Fruit fly (Drosophila melanogaster) whole organism, embryonic: ENCODE measurements around the gene Muted.
A peak's percentile ranks its signal among the peaks of the same experiment; 100 is the strongest.

Source experiments
- Asciz ChIP-seq: fragments of 200-800 bp; sonication (Bioruptor generic); optimal IDR thresholded peaks from 2 replicates; lab custom pipeline; 2017; ENCODE audit warnings: missing biosample characterization, mild to moderate bottlenecking, missing genetic modification characterization, missing genetic modification reagents
- Atf6 ChIP-seq: fragments of 200-800 bp; sonication (Bioruptor generic); IDR thresholded peaks from 2 replicates; pipeline ENCODE4 v1.3.6; 2022; ENCODE audit warnings: missing biosample characterization, missing genetic modification characterization
- Bdp1 ChIP-seq: fragments of 200-800 bp; sonication (Bioruptor generic); optimal IDR thresholded peaks from 3 replicates; lab custom pipeline; 2016; ENCODE audit warnings: missing biosample characterization, missing genetic modification characterization
- Bteb2 ChIP-seq: fragments of 200-800 bp; sonication (Bioruptor generic); optimal IDR thresholded peaks from 2 replicates; lab custom pipeline; 2016; ENCODE audit warnings: missing biosample characterization, missing genetic modification characterization
- CG10147 ChIP-seq: fragments of 200-800 bp; sonication (Bioruptor generic); optimal IDR thresholded peaks from 2 replicates; lab custom pipeline; 2019; ENCODE audit warnings: missing biosample characterization, mild to moderate bottlenecking, missing genetic modification characterization, moderate library complexity
- CG10321 ChIP-seq: fragments of 200-800 bp; sonication (Bioruptor generic); IDR thresholded peaks from 2 replicates; pipeline ENCODE4 v1.3.6; 2022; ENCODE audit warnings: missing biosample characterization, missing genetic modification characterization
- CG10431 ChIP-seq: fragments of 200-800 bp; sonication (Bioruptor generic); optimal IDR thresholded peaks from 3 replicates; lab custom pipeline; 2018; ENCODE audit warnings: missing biosample characterization, mild to moderate bottlenecking, missing genetic modification characterization
- CG11695 ChIP-seq: fragments of 200-800 bp; sonication (Bioruptor generic); IDR thresholded peaks from 3 replicates; pipeline ENCODE4 v1.3.6; 2022; ENCODE audit warnings: missing biosample characterization, missing genetic modification characterization
- CG11696 ChIP-seq: fragments of 200-800 bp; sonication (Bioruptor generic); IDR thresholded peaks from 2 replicates; pipeline ENCODE4 v1.3.6; 2022; ENCODE audit warnings: missing biosample characterization, missing genetic modification characterization
- CG12236 ChIP-seq: fragments of 200-800 bp; sonication (Bioruptor generic); optimal IDR thresholded peaks from 2 replicates; lab custom pipeline; 2016; ENCODE audit warnings: missing biosample characterization, missing genetic modification characterization
- CG13296 ChIP-seq: fragments of 200-800 bp; sonication (Bioruptor generic); optimal IDR thresholded peaks from 3 replicates; lab custom pipeline; 2018; ENCODE audit warnings: missing biosample characterization, mild to moderate bottlenecking, missing genetic modification characterization
- CG14860 ChIP-seq: fragments of 200-800 bp; sonication (Bioruptor generic); IDR thresholded peaks from 3 replicates; pipeline ENCODE4 v1.3.6; 2022; ENCODE audit warnings: missing biosample characterization, missing genetic modification characterization; ENCODE audit not compliant: partially characterized antibody
- CG15011 ChIP-seq: fragments of 200-800 bp; sonication (Bioruptor generic); optimal IDR thresholded peaks from 3 replicates; lab custom pipeline; 2018; ENCODE audit warnings: missing biosample characterization, mild to moderate bottlenecking, missing genetic modification characterization
- CG15073 ChIP-seq: fragments of 200-800 bp; sonication (Bioruptor generic); optimal IDR thresholded peaks from 2 replicates; lab custom pipeline; 2016; ENCODE audit warnings: missing biosample characterization, missing genetic modification characterization
- CG1603 ChIP-seq: fragments of 200-800 bp; sonication (Bioruptor generic); optimal IDR thresholded peaks from 2 replicates; lab custom pipeline; 2019; ENCODE audit warnings: missing biosample characterization, mild to moderate bottlenecking, missing genetic modification characterization, moderate library complexity
- CG2129 ChIP-seq: fragments of 200-800 bp; sonication (Bioruptor generic); IDR thresholded peaks from 2 replicates; pipeline ENCODE4 v1.3.6; 2022; ENCODE audit warnings: missing biosample characterization, missing genetic modification characterization; ENCODE audit not compliant: partially characterized antibody
- CG31224 ChIP-seq: fragments of 200-800 bp; sonication (Bioruptor generic); IDR thresholded peaks from 2 replicates; pipeline ENCODE4 v1.3.6; 2022; ENCODE audit warnings: missing biosample characterization, missing genetic modification characterization
- CG31365 ChIP-seq: fragments of 200-800 bp; sonication (Bioruptor generic); optimal IDR thresholded peaks from 2 replicates; lab custom pipeline; 2018; ENCODE audit warnings: missing biosample characterization, mild to moderate bottlenecking, missing genetic modification characterization
- CG3163 ChIP-seq: fragments of 200-800 bp; sonication (Bioruptor generic); optimal IDR thresholded peaks from 3 replicates; lab custom pipeline; 2016; ENCODE audit warnings: missing biosample characterization, missing genetic modification characterization
- Chrac-16 ChIP-seq: fragments of 200-800 bp; sonication (Bioruptor generic); optimal IDR thresholded peaks from 3 replicates; lab custom pipeline; 2016; ENCODE audit warnings: missing biosample characterization, missing genetic modification characterization
- Dfd ChIP-seq, 2 experiments: fragments of >200 bp; optimal IDR thresholded peaks; 2 replicates each; lab custom pipeline; 2017; ENCODE audit warnings: missing biosample characterization in 2 of 2, missing genetic modification characterization in 2 of 2
- Dip3 ChIP-seq: fragments of 200-800 bp; sonication (Bioruptor generic); optimal IDR thresholded peaks from 3 replicates; lab custom pipeline; 2016; ENCODE audit warnings: missing biosample characterization, missing genetic modification characterization
- Doc3 ChIP-seq: fragments of 200-800 bp; sonication (Bioruptor generic); IDR thresholded peaks from 3 replicates; pipeline ENCODE4 v1.3.6; 2022; ENCODE audit warnings: missing biosample characterization, missing genetic modification characterization; ENCODE audit not compliant: partially characterized antibody
- Fer1 ChIP-seq: fragments of 200-800 bp; sonication (Bioruptor generic); optimal IDR thresholded peaks from 2 replicates; lab custom pipeline; 2017; ENCODE audit warnings: missing biosample characterization, mild to moderate bottlenecking, missing genetic modification characterization
- Fer3 ChIP-seq: fragments of 200-800 bp; sonication (Bioruptor generic); optimal IDR thresholded peaks from 2 replicates; lab custom pipeline; 2018; ENCODE audit warnings: missing biosample characterization, mild to moderate bottlenecking, missing genetic modification characterization, moderate library complexity
- HmgZ ChIP-seq: fragments of 200-800 bp; sonication (Bioruptor generic); optimal IDR thresholded peaks from 2 replicates; lab custom pipeline; 2018; ENCODE audit warnings: missing biosample characterization, mild to moderate bottlenecking, missing genetic modification characterization
- Hr78 ChIP-seq, 2 experiments: fragments of 200-800 bp in 1 of 2; fragments of >200 bp in 1 of 2; sonication (Bioruptor generic) in 1 of 2; optimal IDR thresholded peaks; 2 replicates each; lab custom pipeline; 2017 to 2019; ENCODE audit warnings: missing biosample characterization in 2 of 2, missing genetic modification characterization in 2 of 2, mild to moderate bottlenecking in 1 of 2, moderate library complexity in 1 of 2
- Lpt ChIP-seq: fragments of >200 bp; optimal IDR thresholded peaks from 2 replicates; lab custom pipeline; 2018; ENCODE audit warnings: missing biosample characterization, missing genetic modification characterization
- Med ChIP-seq: fragments of 200-800 bp; sonication (Bioruptor generic); peaks from one replicate; lab custom pipeline; 2016; ENCODE audit warnings: missing biosample characterization, missing genetic modification characterization, mild to moderate bottlenecking, inconsistent platforms, moderate library complexity
- Opbp ChIP-seq: fragments of 200-800 bp; sonication (Bioruptor generic); IDR thresholded peaks from 3 replicates; pipeline ENCODE4 v1.3.6; 2022; ENCODE audit warnings: missing biosample characterization, missing genetic modification characterization; ENCODE audit not compliant: partially characterized antibody
- Optix ChIP-seq: fragments of 200-800 bp; sonication (Bioruptor generic); IDR thresholded peaks from 3 replicates; pipeline ENCODE4 v1.3.6; 2022; ENCODE audit warnings: missing biosample characterization, missing genetic modification characterization
- Stat92E ChIP-seq, 3 experiments: fragments of >200 bp in 2 of 3; fragments of 200-800 bp in 1 of 3; sonication (Bioruptor generic) in 1 of 3; optimal IDR thresholded peaks; 2 replicates each; lab custom pipeline; 2017 to 2019; ENCODE audit warnings: missing biosample characterization in 3 of 3, missing genetic modification characterization in 3 of 3, mild to moderate bottlenecking in 1 of 3, moderate library complexity in 1 of 3
- Xrp1 ChIP-seq: fragments of 200-800 bp; sonication (Bioruptor generic); IDR thresholded peaks from 2 replicates; pipeline ENCODE4 v1.3.6; 2022; ENCODE audit warnings: missing biosample characterization, missing genetic modification characterization
- al ChIP-seq: fragments of 200-800 bp; sonication (Bioruptor generic); IDR thresholded peaks from 2 replicates; pipeline ENCODE4 v1.3.6; 2022; ENCODE audit warnings: missing biosample characterization, missing genetic modification characterization
- amos ChIP-seq: fragments of 200-800 bp; sonication (Bioruptor generic); IDR thresholded peaks from 2 replicates; pipeline ENCODE4 v1.3.6; 2022; ENCODE audit warnings: missing biosample characterization, missing genetic modification characterization; ENCODE audit not compliant: partially characterized antibody
- ap ChIP-seq: fragments of 200-800 bp; sonication (Bioruptor generic); IDR thresholded peaks from 2 replicates; pipeline ENCODE4 v1.3.6; 2022; ENCODE audit warnings: missing biosample characterization, missing genetic modification characterization
- bbx ChIP-seq: fragments of 200-800 bp; sonication (Bioruptor generic); IDR thresholded peaks from 2 replicates; pipeline ENCODE4 v1.3.6; 2022; ENCODE audit warnings: missing biosample characterization, missing genetic modification characterization; ENCODE audit not compliant: partially characterized antibody
- chinmo ChIP-seq: fragments of 200-800 bp; sonication (Bioruptor generic); IDR thresholded peaks from 4 replicates; pipeline ENCODE4 v1.3.6; 2022; ENCODE audit warnings: missing biosample characterization, missing genetic modification characterization; ENCODE audit not compliant: partially characterized antibody
- en ChIP-seq: fragments of 200-800 bp; sonication (Bioruptor generic); optimal IDR thresholded peaks from 2 replicates; lab custom pipeline; 2016; ENCODE audit warnings: missing biosample characterization, missing genetic modification characterization
- ftz-f1 ChIP-seq: fragments of 200-800 bp; sonication (Bioruptor generic); optimal IDR thresholded peaks from 2 replicates; lab custom pipeline; 2016; ENCODE audit warnings: missing biosample characterization, missing genetic modification characterization
- inv ChIP-seq: fragments of 200-800 bp; sonication (Bioruptor generic); IDR thresholded peaks from 2 replicates; pipeline ENCODE4 v1.3.6; 2022; ENCODE audit warnings: missing biosample characterization, missing genetic modification characterization; ENCODE audit not compliant: partially characterized antibody
- kah ChIP-seq: fragments of 200-800 bp; sonication (Bioruptor generic); optimal IDR thresholded peaks from 2 replicates; lab custom pipeline; 2018; ENCODE audit warnings: missing biosample characterization, mild to moderate bottlenecking, missing genetic modification characterization
- mirr ChIP-seq: fragments of 200-800 bp; sonication (Bioruptor generic); optimal IDR thresholded peaks from 3 replicates; lab custom pipeline; 2018; ENCODE audit warnings: missing biosample characterization, mild to moderate bottlenecking, missing genetic modification characterization
- nerfin-2 ChIP-seq: fragments of 200-800 bp; sonication (Bioruptor generic); IDR thresholded peaks from 2 replicates; pipeline ENCODE4 v1.3.6; 2022; ENCODE audit warnings: missing biosample characterization, missing genetic modification characterization; ENCODE audit not compliant: partially characterized antibody
- p53 ChIP-seq: fragments of 200-800 bp; sonication (Bioruptor generic); optimal IDR thresholded peaks from 2 replicates; lab custom pipeline; 2016; ENCODE audit warnings: missing biosample characterization, missing genetic modification characterization
- ranshi ChIP-seq: fragments of 200-800 bp; sonication (Bioruptor generic); IDR thresholded peaks from 2 replicates; pipeline ENCODE4 v1.3.6; 2022; ENCODE audit warnings: missing biosample characterization, missing genetic modification characterization
- sr ChIP-seq: fragments of 200-800 bp; sonication (Bioruptor generic); IDR thresholded peaks from 3 replicates; pipeline ENCODE4 v1.3.6; 2022; ENCODE audit warnings: missing biosample characterization, missing genetic modification characterization
- tgo ChIP-seq: fragments of 200-800 bp; sonication (Bioruptor generic); IDR thresholded peaks from 3 replicates; pipeline ENCODE4 v1.3.6; 2022; ENCODE audit warnings: missing biosample characterization, missing genetic modification characterization
- tin ChIP-seq: fragments of 200-800 bp; sonication (Bioruptor generic); optimal IDR thresholded peaks from 3 replicates; lab custom pipeline; 2016; ENCODE audit warnings: missing biosample characterization, missing genetic modification characterization

Muted gene

DNA sequence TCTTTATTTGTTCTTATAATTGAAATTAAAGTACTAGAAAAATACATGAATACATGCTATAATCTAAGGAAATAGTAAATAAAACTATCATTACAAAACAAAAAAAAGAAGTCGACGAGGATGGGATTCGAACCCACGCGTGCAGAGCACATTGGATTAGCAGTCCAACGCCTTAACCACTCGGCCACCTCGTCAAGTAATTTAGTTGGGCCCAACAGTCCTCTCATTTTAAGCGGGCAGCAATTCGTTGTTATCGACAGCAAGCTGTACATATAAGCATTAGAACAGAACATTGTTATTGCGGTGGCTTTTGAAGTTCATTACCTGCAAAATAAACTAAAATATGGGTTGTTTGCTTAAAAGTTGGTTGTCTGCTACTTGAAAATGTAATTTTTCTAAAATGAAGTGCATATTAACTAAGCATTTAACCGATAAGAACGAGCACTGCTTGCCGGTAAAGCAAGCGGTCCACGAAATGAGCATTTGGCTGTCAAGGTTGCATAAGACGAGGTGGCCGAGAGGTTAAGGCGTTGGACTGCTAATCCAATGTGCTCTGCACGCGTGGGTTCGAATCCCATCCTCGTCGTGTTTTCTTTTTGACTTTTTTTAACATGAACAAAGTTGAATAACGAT, 34.8 kb downstream of the Muted start:
- no peak for TF ChIP-seq CG3163 (GFP tag; lab: Kevin White, UChicago)
- TF ChIP-seq Fer1 (GFP tag; lab: Kevin White, UChicago) = no peak
- TF ChIP-seq Chrac-16 = no peak
- no peak for TF ChIP-seq CG11695 (GFP tag; lab: Robert Waterston, UW)
- peak; percentile 86 for TF ChIP-seq nerfin-2 (GFP tag; lab: Robert Waterston, UW)
- TF ChIP-seq p53 (GFP tag; lab: Kevin White, UChicago) = no peak
- peak in 1 of 2 experiments; percentile 93 for TF ChIP-seq Dfd (GFP tag; optimal IDR thresholded peaks at IDR 0.05; lab: Kevin White, UChicago)
- TF ChIP-seq ranshi (GFP tag; lab: Robert Waterston, UW) = no peak
- peak; percentile 100 for TF ChIP-seq Bdp1 (GFP tag; lab: Kevin White, UChicago)
- TF ChIP-seq CG2129 (GFP tag; lab: Robert Waterston, UW) = peak; percentile 19; the same call in 1 of the 2 replicates
- no peak for TF ChIP-seq sr (GFP tag; lab: Robert Waterston, UW)
- TF ChIP-seq Stat92E (GFP tag; optimal IDR thresholded peaks at IDR 0.05; lab: Kevin White, UChicago) = peak in 1 of 3 experiments; percentile 73
- TF ChIP-seq chinmo (GFP tag; lab: Robert Waterston, UW) = peak; percentile 95
- no peak for TF ChIP-seq CG11696 (GFP tag; lab: Robert Waterston, UW)
- TF ChIP-seq Asciz (GFP tag; lab: Kevin White, UChicago) = no peak
- TF ChIP-seq Atf6 (GFP tag; lab: Robert Waterston, UW) = 0 out of 2 replicates have a peak, but pooled peaks have one; percentile 27
- peak; percentile 63 for TF ChIP-seq Med
- no peak for TF ChIP-seq CG31224 (GFP tag; lab: Robert Waterston, UW)
- peak; percentile 77 for TF ChIP-seq amos (GFP tag; lab: Robert Waterston, UW)
- TF ChIP-seq Hr78 (GFP tag; optimal IDR thresholded peaks at IDR 0.05; lab: Kevin White, UChicago) = no peak
- no peak for TF ChIP-seq CG12236 (GFP tag; lab: Kevin White, UChicago)
- TF ChIP-seq CG10321 (GFP tag; lab: Robert Waterston, UW) = no peak
- TF ChIP-seq CG1603 (tag; lab: Kevin White, UChicago) = no peak
- no peak for TF ChIP-seq CG13296 (GFP tag; lab: Kevin White, UChicago)
- TF ChIP-seq tgo (GFP tag; lab: Robert Waterston, UW) = no peak
- peak; percentile 44; the same call in 1 of the 2 replicates for TF ChIP-seq inv (GFP tag; lab: Robert Waterston, UW)
- no peak for TF ChIP-seq en (GFP tag; lab: Kevin White, UChicago)
- TF ChIP-seq Fer3 (tag; lab: Kevin White, UChicago) = no peak
- peak; percentile 88 for TF ChIP-seq CG14860 (GFP tag; lab: Robert Waterston, UW)
- TF ChIP-seq Opbp = peak; percentile 92
- TF ChIP-seq ftz-f1 = peak; percentile 84
- TF ChIP-seq Optix (GFP tag; lab: Robert Waterston, UW) = no peak
- TF ChIP-seq HmgZ (tag; lab: Kevin White, UChicago) = peak; percentile 37
- no peak for TF ChIP-seq kah (GFP tag; lab: Kevin White, UChicago)
- no peak for TF ChIP-seq tin
- no peak for TF ChIP-seq Lpt
- TF ChIP-seq CG15011 = no peak
- TF ChIP-seq al = no peak
- no peak for TF ChIP-seq ap (GFP tag; lab: Robert Waterston, UW)
- no peak for TF ChIP-seq Dip3 (GFP tag; lab: Kevin White, UChicago)
- TF ChIP-seq Bteb2 (GFP tag; lab: Kevin White, UChicago) = no peak
- peak; percentile 83 for TF ChIP-seq bbx (GFP tag; lab: Robert Waterston, UW)
- peak; percentile 21 for TF ChIP-seq CG10147
- TF ChIP-seq CG10431 = peak; percentile 53
- TF ChIP-seq mirr (GFP tag; lab: Kevin White, UChicago) = no peak
- TF ChIP-seq Doc3 (GFP tag; lab: Robert Waterston, UW) = 0 out of 3 replicates have a peak, but pooled peaks have one; percentile 19
- no peak for TF ChIP-seq CG15073
- no peak for TF ChIP-seq Xrp1
- peak; percentile 99 for TF ChIP-seq CG31365 (tag; lab: Kevin White, UChicago)
